Worm (Caenorhabditis elegans): ENCODE measurements around the gene gck-2.

DNA sequence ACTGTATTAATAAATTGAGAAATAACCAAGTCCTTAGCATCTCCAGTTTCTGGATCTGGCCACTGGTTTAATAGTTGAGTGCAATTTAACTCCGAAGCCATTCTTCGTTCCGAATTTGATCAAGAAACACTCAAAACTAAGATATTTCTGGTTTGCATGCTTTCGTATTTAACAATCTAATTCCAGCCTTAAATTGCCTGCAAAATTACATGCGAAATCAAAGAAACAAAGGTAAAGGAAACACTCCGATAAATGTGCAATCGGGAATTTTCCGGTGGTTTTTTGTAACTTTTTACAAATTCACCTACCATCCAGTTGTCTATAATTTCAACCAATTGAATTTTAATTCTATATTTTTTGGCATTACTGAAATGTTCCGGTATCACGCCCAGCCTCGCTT, 9.4 kb upstream of the gck-2 start, which contains the start of gene dmsr-10:
- TF ChIP-seq nhr-237 (tag; optimal IDR thresholded peaks at IDR 0.05) (no peak), ces-1 (GFP tag; optimal IDR thresholded peaks at IDR 0.05) (no peak), F26F4.8 (GFP tag; conservative IDR thresholded peaks at IDR 0.05) (no peak)
